Fruit fly (Drosophila melanogaster) whole organism, pupa: ENCODE data around the gene Meics.

ENCODE experiments used
- CG10348 ChIP-seq: fragments of 200-800 bp; sonication (Bioruptor generic); IDR thresholded peaks from 2 replicates; pipeline ENCODE4 v1.3.6; 2022; ENCODE audit warnings: missing biosample characterization, missing genetic modification characterization
- CG12605 ChIP-seq: fragments of 200-800 bp; sonication (Bioruptor generic); IDR thresholded peaks from 2 replicates; pipeline ENCODE4 v1.3.6; 2022; ENCODE audit warnings: missing biosample characterization, missing genetic modification characterization
- CG13204 ChIP-seq: fragments of 200-800 bp; sonication (Bioruptor generic); optimal IDR thresholded peaks from 2 replicates; lab custom pipeline; 2018; ENCODE audit warnings: missing biosample characterization, mild to moderate bottlenecking, missing genetic modification characterization, moderate library complexity
- CG14655 ChIP-seq: fragments of 200-800 bp; sonication (Bioruptor generic); optimal IDR thresholded peaks from 3 replicates; lab custom pipeline; 2017; ENCODE audit warnings: mild to moderate bottlenecking, missing biosample characterization, missing genetic modification reagents, missing genetic modification characterization
- CG15710 ChIP-seq: fragments of 200-800 bp; sonication (Bioruptor generic); optimal IDR thresholded peaks from 2 replicates; lab custom pipeline; 2018; ENCODE audit warnings: missing biosample characterization, mild to moderate bottlenecking, missing genetic modification characterization, moderate library complexity
- CG17806 ChIP-seq: fragments of 200-800 bp; sonication (Bioruptor generic); optimal IDR thresholded peaks from 2 replicates; lab custom pipeline; 2018; ENCODE audit warnings: missing biosample characterization, mild to moderate bottlenecking, missing genetic modification characterization, moderate library complexity
- CG32121 ChIP-seq: fragments of 200-800 bp; sonication (Bioruptor generic); IDR thresholded peaks from 2 replicates; pipeline ENCODE4 v1.3.6; 2022; ENCODE audit warnings: missing biosample characterization, missing genetic modification characterization
- CG34367 ChIP-seq: fragments of 200-800 bp; sonication (Bioruptor generic); optimal IDR thresholded peaks from 2 replicates; lab custom pipeline; 2018; ENCODE audit warnings: missing biosample characterization, mild to moderate bottlenecking, missing genetic modification characterization
- CG4496 ChIP-seq: fragments of 200-800 bp; sonication (Bioruptor generic); IDR thresholded peaks from 3 replicates; pipeline ENCODE4 v1.3.6; 2022; ENCODE audit warnings: missing biosample characterization, missing genetic modification characterization
- CG8159 ChIP-seq: fragments of 200-800 bp; sonication (Bioruptor generic); optimal IDR thresholded peaks from 3 replicates; lab custom pipeline; 2018; ENCODE audit warnings: missing biosample characterization, mild to moderate bottlenecking, missing genetic modification characterization, moderate library complexity
- CG8301 ChIP-seq: fragments of 200-800 bp; sonication (Bioruptor generic); optimal IDR thresholded peaks from 2 replicates; lab custom pipeline; 2018; ENCODE audit warnings: missing biosample characterization, mild to moderate bottlenecking, missing genetic modification characterization
- CG9948 ChIP-seq: fragments of 200-800 bp; sonication (Bioruptor generic); optimal IDR thresholded peaks from 2 replicates; lab custom pipeline; 2018; ENCODE audit warnings: missing biosample characterization, mild to moderate bottlenecking, missing genetic modification characterization, moderate library complexity
- D1 ChIP-seq: fragments of 200-800 bp; sonication (Bioruptor generic); optimal IDR thresholded peaks from 2 replicates; lab custom pipeline; 2018; ENCODE audit warnings: missing biosample characterization, mild to moderate bottlenecking, missing genetic modification characterization, moderate library complexity
- EcR ChIP-seq: fragments of 200-800 bp; sonication (Bioruptor generic); optimal IDR thresholded peaks from 3 replicates; lab custom pipeline; 2019; ENCODE audit warnings: missing biosample characterization, missing genetic modification characterization, mild to moderate bottlenecking, moderate library complexity, missing genetic modification reagents
- Ets98B ChIP-seq: fragments of 200-800 bp; sonication (Bioruptor generic); IDR thresholded peaks from 2 replicates; pipeline ENCODE4 v1.3.6; 2022; ENCODE audit warnings: missing biosample characterization, missing genetic modification characterization
- Pif1A ChIP-seq: fragments of 200-800 bp; sonication (Bioruptor generic); optimal IDR thresholded peaks from 3 replicates; lab custom pipeline; 2016; ENCODE audit warnings: missing biosample characterization, missing genetic modification characterization
- Pif1B ChIP-seq: fragments of 200-800 bp; sonication (Bioruptor generic); optimal IDR thresholded peaks from 3 replicates; lab custom pipeline; 2016; ENCODE audit warnings: missing biosample characterization, missing genetic modification characterization
- Snoo ChIP-seq: fragments of 200-800 bp; sonication (Bioruptor generic); optimal IDR thresholded peaks from 3 replicates; lab custom pipeline; 2017; ENCODE audit warnings: missing biosample characterization, mild to moderate bottlenecking, missing genetic modification characterization, inconsistent platforms
- fd96Ca ChIP-seq: fragments of 200-800 bp; sonication (Bioruptor generic); IDR thresholded peaks from 3 replicates; pipeline ENCODE4 v1.3.6; 2022; ENCODE audit warnings: missing biosample characterization, missing genetic modification characterization
- gl ChIP-seq: fragments of 200-800 bp; sonication (Bioruptor generic); optimal IDR thresholded peaks from 2 replicates; lab custom pipeline; 2018; ENCODE audit warnings: missing biosample characterization, mild to moderate bottlenecking, missing genetic modification characterization
- rn ChIP-seq: fragments of 200-800 bp; sonication (Bioruptor generic); IDR thresholded peaks from 2 replicates; pipeline ENCODE4 v1.3.6; 2022; ENCODE audit warnings: missing biosample characterization, missing genetic modification characterization

Gene Meics

DNA sequence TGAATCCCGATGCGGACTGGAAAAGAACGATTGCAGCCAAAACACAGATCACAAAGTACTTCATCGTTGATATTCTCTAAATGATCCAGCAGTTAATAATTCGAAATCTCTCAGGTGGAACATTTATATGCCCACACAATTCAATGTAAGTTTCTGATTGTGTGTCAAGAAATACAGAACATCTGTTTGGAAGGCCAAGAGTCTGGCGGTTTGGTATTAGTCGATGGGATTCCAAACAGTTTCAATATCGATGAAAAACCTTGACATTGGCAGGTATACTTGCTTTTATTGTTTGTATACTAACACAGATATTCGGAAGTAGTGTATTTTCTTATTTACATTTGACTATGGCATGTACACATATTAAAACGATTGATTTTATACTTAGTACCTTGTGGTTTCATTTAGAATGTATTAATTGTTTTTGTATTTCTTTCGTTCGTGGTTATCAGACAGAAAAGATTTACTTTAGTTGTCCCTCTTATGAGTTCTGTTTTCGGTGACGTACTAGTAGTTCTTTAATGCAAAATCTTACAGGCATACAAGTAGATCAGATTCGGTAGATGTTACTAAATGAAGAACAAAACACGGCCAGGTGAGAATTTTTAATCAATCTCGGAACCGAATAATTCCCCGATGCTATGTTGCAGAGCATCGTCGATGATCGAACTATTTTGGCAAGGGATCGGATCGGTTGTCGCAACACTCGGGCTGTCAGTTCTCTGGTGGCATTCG lies 9.0 kb upstream of the Meics start, which contains the start of the genes CG13738 and Hsc70-1:
CG13738 (minus strand) TSS at position 101 of the 735 bp plus-strand sequence.
Hsc70-1 (plus strand) TSS at position 685 of the 735 bp plus-strand sequence.
- TF ChIP-seq CG14655: no peak
- no peak for TF ChIP-seq CG8159
- no peak for TF ChIP-seq CG12605
- no peak for TF ChIP-seq CG15710 (tag; lab: Kevin White, UChicago)
- TF ChIP-seq Snoo (tag; lab: Kevin White, UChicago): no peak
- TF ChIP-seq CG34367: no peak
- TF ChIP-seq D1: no peak
- TF ChIP-seq, all 21 proteins: peak for 0

dm6 chr3L:13965502-13965843 lies 971 bp upstream of the Meics start:
- TF ChIP-seq CG8301 (no peak), CG17806 (tag; lab: Kevin White, UChicago) (no peak), CG13204 (GFP tag; lab: Kevin White, UChicago) (no peak), Pif1B (GFP tag; lab: Kevin White, UChicago) (no peak), CG12605 (no peak), Snoo (tag; lab: Kevin White, UChicago) (no peak), CG10348 (GFP tag; lab: Robert Waterston, UW) (no peak), gl (tag; lab: Kevin White, UChicago) (no peak), rn (no peak), CG15710 (tag; lab: Kevin White, UChicago) (no peak), fd96Ca (GFP tag; lab: Robert Waterston, UW) (no peak), CG4496 (GFP tag; lab: Robert Waterston, UW) (no peak), CG32121 (GFP tag; lab: Robert Waterston, UW) (no peak), CG8159 (no peak), D1 (no peak), EcR (GFP tag; lab: Kevin White, UChicago) (no peak), Ets98B (no peak)

- TF ChIP-seq CG34367 (no peak), CG10348 (GFP tag; lab: Robert Waterston, UW) (no peak), CG12605 (no peak), gl (tag; lab: Kevin White, UChicago) (no peak), Snoo (tag; lab: Kevin White, UChicago) (no peak), Pif1A (GFP tag; lab: Kevin White, UChicago) (no peak), CG4496 (GFP tag; lab: Robert Waterston, UW) (no peak), CG32121 (GFP tag; lab: Robert Waterston, UW) (no peak), rn (no peak), D1 (no peak), CG14655 (no peak), CG9948 (tag; lab: Kevin White, UChicago) (no peak), Ets98B (no peak), CG13204 (GFP tag; lab: Kevin White, UChicago) (no peak), Pif1B (GFP tag; lab: Kevin White, UChicago) (no peak), fd96Ca (GFP tag; lab: Robert Waterston, UW) (no peak), CG8301 (no peak)
These were observed 6.7 kb downstream of the Meics start for dm6 chr3L:13957789-13958188.

- TF ChIP-seq CG12605 (no peak), CG17806 (tag; lab: Kevin White, UChicago) (peak; percentile 31), CG8159 (peak; percentile 57), CG9948 (tag; lab: Kevin White, UChicago) (peak; percentile 63), rn (no peak), gl (tag; lab: Kevin White, UChicago) (no peak), Pif1B (GFP tag; lab: Kevin White, UChicago) (no peak), fd96Ca (GFP tag; lab: Robert Waterston, UW) (no peak), EcR (GFP tag; lab: Kevin White, UChicago) (no peak), D1 (peak; percentile 43), Snoo (tag; lab: Kevin White, UChicago) (peak; percentile 19), CG32121 (GFP tag; lab: Robert Waterston, UW) (peak; percentile 29; the same call in 1 of the 2 replicates), CG4496 (GFP tag; lab: Robert Waterston, UW) (0 out of 3 replicates have a peak, but pooled peaks have one; percentile 12), CG14655 (peak; percentile 80), CG10348 (GFP tag; lab: Robert Waterston, UW) (no peak), Pif1A (GFP tag; lab: Kevin White, UChicago) (peak; percentile 39), CG34367 (peak; percentile 15), CG13204 (GFP tag; lab: Kevin White, UChicago) (no peak), Ets98B (peak; percentile 37; the same call in 1 of the 2 replicates), CG15710 (tag; lab: Kevin White, UChicago) (peak; percentile 25), CG8301 (peak; percentile 69)
These were observed 7.3 kb downstream of the Meics start for dm6 chr3L:13957212-13957668.

DNA sequence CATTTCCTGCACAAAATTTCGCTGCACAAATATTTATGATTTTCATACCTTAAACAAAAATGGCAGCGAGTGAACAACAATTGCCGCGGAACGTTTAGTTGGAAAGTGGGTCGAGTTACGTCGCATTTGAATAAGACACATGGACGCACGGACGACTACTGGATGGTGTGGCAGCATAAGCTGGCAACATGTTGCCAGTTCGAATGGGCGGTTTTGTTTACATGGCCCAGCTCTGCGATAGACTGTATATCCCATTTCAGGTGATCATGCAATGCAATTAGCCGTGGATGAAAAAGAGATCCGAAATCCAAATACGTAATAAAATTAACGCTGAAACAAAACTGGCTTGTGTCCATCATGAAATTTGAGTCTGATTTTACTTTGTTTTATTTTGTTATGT lies 7.8 kb downstream of the Meics start:
- no peak for TF ChIP-seq CG8301
- TF ChIP-seq CG10348 (GFP tag; lab: Robert Waterston, UW): no peak
- TF ChIP-seq Snoo (tag; lab: Kevin White, UChicago): no peak
- no peak for TF ChIP-seq CG8159
- no peak for TF ChIP-seq CG34367

DNA sequence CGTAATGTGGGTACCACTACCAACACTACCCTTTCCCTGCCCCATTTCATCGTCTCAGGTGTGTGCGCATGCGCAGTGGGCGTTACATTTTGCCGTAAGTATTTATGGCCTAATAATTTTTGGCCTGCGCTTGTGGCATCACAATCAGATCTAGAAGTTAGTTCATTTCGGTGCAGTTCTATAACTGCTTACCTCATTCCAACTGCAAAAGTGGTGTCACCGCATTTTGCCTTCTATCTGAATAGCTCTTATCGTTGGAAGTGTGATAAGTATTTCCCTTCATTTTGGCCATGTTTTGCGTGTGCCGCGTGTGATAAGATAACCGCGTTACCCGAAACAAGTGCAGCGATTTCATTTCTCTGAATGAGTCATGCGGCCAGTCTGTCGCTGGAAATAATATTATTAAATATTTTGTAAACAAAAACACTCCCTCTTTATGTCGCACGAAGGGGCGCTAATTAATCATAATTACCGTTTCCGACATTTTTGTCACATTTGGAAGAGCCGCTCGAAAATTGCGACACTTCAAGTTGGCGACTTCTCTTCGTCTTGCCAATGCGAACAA lies 11.9 kb downstream of the Meics start:
- TF ChIP-seq CG9948 (tag; lab: Kevin White, UChicago) (no peak), Pif1A (GFP tag; lab: Kevin White, UChicago) (no peak), D1 (no peak), Pif1B (GFP tag; lab: Kevin White, UChicago) (no peak), rn (no peak), CG14655 (no peak), CG32121 (GFP tag; lab: Robert Waterston, UW) (no peak), CG10348 (GFP tag; lab: Robert Waterston, UW) (no peak), CG4496 (GFP tag; lab: Robert Waterston, UW) (no peak), CG8159 (no peak), Ets98B (no peak), gl (tag; lab: Kevin White, UChicago) (no peak), fd96Ca (GFP tag; lab: Robert Waterston, UW) (no peak), CG15710 (tag; lab: Kevin White, UChicago) (no peak)
- TF ChIP-seq, all 21 proteins: peak for 0
